Fruit fly (Drosophila melanogaster) S2 (cell line): ENCODE measurements around the gene CG5376.

Experiments used
- CG8478 ChIP-seq: fragments of >200 bp; optimal IDR thresholded peaks from 2 replicates; lab custom pipeline; 2018
- CTCF ChIP-seq, 2 experiments: fragments of >200 bp; optimal IDR thresholded peaks; 2 replicates each; lab custom pipeline; 2018

DNA sequence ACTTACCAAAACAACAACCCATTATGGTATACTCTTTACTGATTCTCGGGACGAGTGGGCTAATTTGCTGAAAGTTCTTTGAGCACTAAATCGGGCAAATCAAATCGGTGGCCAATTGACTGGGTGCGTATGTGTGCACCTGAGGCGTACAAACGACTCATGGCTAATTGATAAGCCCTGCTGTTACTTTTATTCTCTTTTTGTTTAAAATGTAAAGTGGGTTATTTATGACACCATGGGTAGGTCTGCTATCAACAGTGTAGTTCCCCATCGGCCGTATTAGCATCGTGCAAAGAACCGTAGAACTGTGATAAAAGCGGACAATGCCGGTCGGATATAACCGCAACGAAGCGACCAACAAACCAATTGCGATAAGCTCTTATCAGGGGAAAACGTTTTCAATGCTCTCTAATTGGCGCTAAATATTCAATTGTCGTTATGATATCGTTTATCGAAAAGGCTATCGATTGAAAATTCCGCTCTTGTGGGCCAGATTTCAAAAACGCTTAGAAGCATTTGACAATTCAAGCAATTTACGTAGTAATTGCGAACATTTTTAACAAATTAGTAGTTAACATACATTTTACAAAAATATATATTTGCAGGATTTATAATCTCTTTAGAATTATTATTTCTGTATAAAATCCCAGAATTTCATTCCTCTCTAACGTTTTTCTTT lies 41.4 kb downstream of the CG5376 start, which contains the start of gene CG34288:
- TF ChIP-seq CTCF (optimal IDR thresholded peaks at IDR 0.05; lab: Kevin White, UChicago) (no peak), CG8478 (lab: Kevin White, UChicago) (no peak)
